Worm (Caenorhabditis elegans) whole organism, L2 larva: ENCODE results near the gene cdh-1.

Experiments
- C34F6.9 ChIP-seq: fragments of 150-350 bp; optimal IDR thresholded peaks from 2 replicates; lab custom pipeline; 2014; ENCODE audit warnings: missing biosample characterization, missing genetic modification characterization
- F13H6.1 ChIP-seq: sonication (generic microtip); optimal IDR thresholded peaks from 2 replicates; lab custom pipeline; 2016; ENCODE audit warnings: missing genetic modification characterization, missing compliant biosample characterization
- R02D3.7 ChIP-seq: fragments of 150-350 bp; optimal IDR thresholded peaks from 2 replicates; lab custom pipeline; 2014; ENCODE audit warnings: missing biosample characterization, missing genetic modification characterization
- Y55F3AM.14 ChIP-seq: fragments of 200-800 bp; sonication (Bioruptor generic); optimal IDR thresholded peaks from 2 replicates; lab custom pipeline; 2018; ENCODE audit warnings: mild to moderate bottlenecking, missing genetic modification characterization, missing compliant biosample characterization
- aly-2 ChIP-seq: fragments of 150-350 bp; optimal IDR thresholded peaks from 2 replicates; lab custom pipeline; 2014; ENCODE audit warnings: missing biosample characterization, missing genetic modification characterization
- ama-1 ChIP-seq: fragments of 150-350 bp; optimal IDR thresholded peaks from 2 replicates; lab custom pipeline; 2018; ENCODE audit warnings: inconsistent platforms
- blmp-1 ChIP-seq: sonication (generic microtip); optimal IDR thresholded peaks from 2 replicates; lab custom pipeline; 2017; ENCODE audit warnings: missing genetic modification characterization, mild to moderate bottlenecking, missing compliant biosample characterization, antibody characterized with exemption, moderate library complexity; ENCODE audit not compliant: insufficient read depth
- ceh-16 ChIP-seq: fragments of 150-350 bp; optimal IDR thresholded peaks from 2 replicates; lab custom pipeline; 2014; ENCODE audit warnings: missing biosample characterization, missing genetic modification characterization
- ceh-82 ChIP-seq: fragments of 150-350 bp; optimal IDR thresholded peaks from 2 replicates; lab custom pipeline; 2014; ENCODE audit warnings: missing biosample characterization, missing genetic modification characterization
- crh-2 ChIP-seq: sonication (generic microtip); optimal IDR thresholded peaks from 2 replicates; lab custom pipeline; 2017; ENCODE audit warnings: missing biosample characterization, missing genetic modification characterization
- egl-27 ChIP-seq: sonication (generic microtip); optimal IDR thresholded peaks from 3 replicates; lab custom pipeline; 2017; ENCODE audit warnings: missing biosample characterization, missing genetic modification reagents, missing genetic modification characterization
- elt-1 ChIP-seq: fragments of 150-350 bp; optimal IDR thresholded peaks from 2 replicates; lab custom pipeline; 2014; ENCODE audit warnings: missing biosample characterization, missing genetic modification characterization
- elt-3 ChIP-seq: sonication (generic microtip); optimal IDR thresholded peaks from 2 replicates; lab custom pipeline; 2017; ENCODE audit warnings: missing biosample characterization, missing genetic modification characterization
- fos-1 ChIP-seq: fragments of 150-350 bp; optimal IDR thresholded peaks from 2 replicates; lab custom pipeline; 2014; ENCODE audit warnings: missing biosample characterization, missing genetic modification characterization
- gmeb-1 ChIP-seq: fragments of 150-350 bp; optimal IDR thresholded peaks from 2 replicates; lab custom pipeline; 2014; ENCODE audit warnings: missing biosample characterization, missing genetic modification characterization
- lin-11 ChIP-seq: fragments of 150-350 bp; sonication (generic microtip); optimal IDR thresholded peaks from 2 replicates; lab custom pipeline; 2014; ENCODE audit warnings: missing biosample characterization, missing genetic modification characterization, inconsistent platforms, mixed read lengths
- lin-13 ChIP-seq: fragments of 150-350 bp; optimal IDR thresholded peaks from 2 replicates; lab custom pipeline; 2014; ENCODE audit warnings: missing biosample characterization, missing genetic modification reagents, missing genetic modification characterization
- lin-39 ChIP-seq: fragments of 150-350 bp; optimal IDR thresholded peaks from 2 replicates; lab custom pipeline; 2014; ENCODE audit warnings: missing biosample characterization, missing genetic modification reagents, missing genetic modification characterization
- lsy-2 ChIP-seq, 2 experiments: fragments of 150-350 bp in 1 of 2; sonication (generic microtip) in 1 of 2; optimal IDR thresholded peaks; 2 replicates each; lab custom pipeline; 2014 to 2017; ENCODE audit warnings: missing biosample characterization in 2 of 2, missing genetic modification characterization in 2 of 2
- mab-5 ChIP-seq: fragments of 150-350 bp; optimal IDR thresholded peaks from 2 replicates; lab custom pipeline; 2014; ENCODE audit warnings: missing biosample characterization, missing genetic modification characterization
- mbf-1 ChIP-seq: sonication (generic microtip); optimal IDR thresholded peaks from 2 replicates; lab custom pipeline; 2017; ENCODE audit warnings: missing biosample characterization, missing genetic modification characterization
- mdl-1 ChIP-seq, 2 experiments: fragments of 150-350 bp in 1 of 2; sonication (generic microtip) in 1 of 2; optimal IDR thresholded peaks; 2 replicates each; lab custom pipeline; 2017; ENCODE audit warnings: missing biosample characterization in 2 of 2, missing genetic modification characterization in 2 of 2
- nhr-10 ChIP-seq: sonication (generic microtip); optimal IDR thresholded peaks from 2 replicates; lab custom pipeline; 2017; ENCODE audit warnings: missing biosample characterization, missing genetic modification characterization
- nhr-12 ChIP-seq: fragments of 150-350 bp; optimal IDR thresholded peaks from 2 replicates; lab custom pipeline; 2014; ENCODE audit warnings: missing biosample characterization, missing genetic modification characterization
- nhr-129 ChIP-seq: fragments of 150-350 bp; optimal IDR thresholded peaks from 2 replicates; lab custom pipeline; 2014; ENCODE audit warnings: missing biosample characterization, missing genetic modification characterization
- nhr-21 ChIP-seq: fragments of 150-350 bp; optimal IDR thresholded peaks from 2 replicates; lab custom pipeline; 2014; ENCODE audit warnings: missing biosample characterization, missing genetic modification characterization
- nhr-237 ChIP-seq: fragments of 150-350 bp; optimal IDR thresholded peaks from 2 replicates; lab custom pipeline; 2014; ENCODE audit warnings: missing biosample characterization, missing genetic modification characterization
- nhr-25 ChIP-seq: fragments of 150-350 bp; sonication (generic microtip); optimal IDR thresholded peaks from 3 replicates; lab custom pipeline; 2014; ENCODE audit warnings: missing biosample characterization, missing genetic modification characterization
- nhr-6 ChIP-seq: fragments of 150-350 bp; optimal IDR thresholded peaks from 2 replicates; lab custom pipeline; 2014; ENCODE audit warnings: missing biosample characterization, missing genetic modification characterization
- nhr-77 ChIP-seq: fragments of 150-350 bp; optimal IDR thresholded peaks from 2 replicates; lab custom pipeline; 2014; ENCODE audit warnings: missing biosample characterization, missing genetic modification characterization
- peb-1 ChIP-seq: fragments of 150-350 bp; optimal IDR thresholded peaks from 2 replicates; lab custom pipeline; 2014; ENCODE audit warnings: missing biosample characterization, missing genetic modification characterization
- sem-4 ChIP-seq: fragments of 150-350 bp; optimal IDR thresholded peaks from 2 replicates; lab custom pipeline; 2014; ENCODE audit warnings: missing biosample characterization, missing genetic modification reagents, missing genetic modification characterization
- skn-1 ChIP-seq: sonication (generic microtip); optimal IDR thresholded peaks from 2 replicates; lab custom pipeline; 2017; ENCODE audit warnings: missing biosample characterization, missing genetic modification characterization
- sma-3 ChIP-seq: sonication (generic microtip); optimal IDR thresholded peaks from 2 replicates; lab custom pipeline; 2016; ENCODE audit warnings: missing genetic modification reagents, missing genetic modification characterization, missing compliant biosample characterization
- sma-9 ChIP-seq, 2 experiments: fragments of 150-350 bp in 1 of 2; sonication (generic microtip) in 1 of 2; optimal IDR thresholded peaks; 2 replicates each; lab custom pipeline; 2014 to 2016; ENCODE audit warnings: missing genetic modification characterization in 2 of 2, mild to moderate bottlenecking in 1 of 2, missing biosample characterization in 1 of 2, missing compliant biosample characterization in 1 of 2, missing genetic modification reagents in 1 of 2, moderate library complexity in 1 of 2
- unc-55 ChIP-seq: fragments of 150-350 bp; sonication (generic microtip); optimal IDR thresholded peaks from 3 replicates; lab custom pipeline; 2014; ENCODE audit warnings: missing biosample characterization, missing genetic modification reagents, missing genetic modification characterization
- zag-1 ChIP-seq: fragments of 150-350 bp; optimal IDR thresholded peaks from 2 replicates; lab custom pipeline; 2014; ENCODE audit warnings: missing biosample characterization, missing genetic modification characterization
- ztf-1 ChIP-seq: fragments of 200-800 bp; sonication (Bioruptor generic); conservative IDR thresholded peaks from 2 replicates; pipeline ENCODE4 v1.3.6; 2022; ENCODE audit warnings: missing genetic modification characterization, missing compliant biosample characterization
- ztf-4 ChIP-seq: fragments of 150-350 bp; optimal IDR thresholded peaks from 2 replicates; lab custom pipeline; 2014; ENCODE audit warnings: missing biosample characterization, missing genetic modification characterization

Gene cdh-1

ce11 chrIII:2946101-2946500 lies 35.4 kb downstream of the cdh-1 start, which contains the start of gene H05C05.4:
TSS of gene H05C05.4 (minus strand) at chrIII:2946201.
- TF ChIP-seq lsy-2 (tag; optimal IDR thresholded peaks at IDR 0.05; lab: Kevin White, UChicago) (no peak), R02D3.7 (no peak), aly-2 (tag; lab: Kevin White, UChicago) (no peak), lin-11 (tag; lab: Kevin White, UChicago) (no peak), mbf-1 (tag; lab: Kevin White, UChicago) (no peak), sma-9 (GFP tag; optimal IDR thresholded peaks at IDR 0.05; lab: Kevin White, UChicago) (no peak), sma-9 (tag; optimal IDR thresholded peaks at IDR 0.05; lab: Kevin White, UChicago) (no peak), F13H6.1 (tag; lab: Kevin White, UChicago) (no peak), ztf-4 (tag; lab: Kevin White, UChicago) (no peak), peb-1 (no peak), nhr-237 (tag; lab: Kevin White, UChicago) (no peak), mdl-1 (tag; optimal IDR thresholded peaks at IDR 0.05; lab: Kevin White, UChicago) (no peak), gmeb-1 (tag; lab: Kevin White, UChicago) (no peak), elt-1 (no peak), skn-1 (tag; lab: Kevin White, UChicago) (no peak), unc-55 (GFP tag; lab: Kevin White, UChicago) (no peak), crh-2 (tag; lab: Kevin White, UChicago) (no peak), lin-13 (GFP tag; lab: Kevin White, UChicago) (no peak), elt-3 (tag; lab: Kevin White, UChicago) (no peak)

- no peak for TF ChIP-seq elt-1
- TF ChIP-seq nhr-129 (tag; lab: Kevin White, UChicago): no peak
- no peak for TF ChIP-seq F13H6.1 (tag; lab: Kevin White, UChicago)
- TF ChIP-seq nhr-237 (tag; lab: Kevin White, UChicago): no peak
These were observed 36.0 kb downstream of the cdh-1 start, which contains the start of gene H05C05.1 for ce11 chrIII:2946626-2947168. TSS of gene H05C05.1 (plus strand) at chrIII:2947118.

ce11 chrIII:2947251-2947650 lies 36.5 kb downstream of the cdh-1 start:
- TF ChIP-seq C34F6.9 (tag; lab: Kevin White, UChicago) (peak; percentile 53), Y55F3AM.14 (GFP tag; lab: Kevin White, UChicago) (no peak), nhr-21 (no peak), nhr-6 (tag; lab: Kevin White, UChicago) (no peak), lin-39 (tag; lab: Kevin White, UChicago) (no peak), ama-1 (lab: Kevin White, UChicago) (no peak), ceh-16 (tag; lab: Kevin White, UChicago) (peak; percentile 12), F13H6.1 (tag; lab: Kevin White, UChicago) (peak; percentile 38), mdl-1 (tag; optimal IDR thresholded peaks at IDR 0.05; lab: Kevin White, UChicago) (peak; percentile 2 to 10), nhr-25 (tag; lab: Kevin White, UChicago) (peak; percentile 32), sma-9 (GFP tag; optimal IDR thresholded peaks at IDR 0.05; lab: Kevin White, UChicago) (peak; percentile 28), sma-9 (tag; optimal IDR thresholded peaks at IDR 0.05; lab: Kevin White, UChicago) (no peak), zag-1 (tag; lab: Kevin White, UChicago) (no peak), lsy-2 (tag; optimal IDR thresholded peaks at IDR 0.05; lab: Kevin White, UChicago) (peak in 1 of 2 experiments; percentile 50), unc-55 (GFP tag; lab: Kevin White, UChicago) (peak; percentile 22)

- TF ChIP-seq elt-1 (no peak), lsy-2 (tag; optimal IDR thresholded peaks at IDR 0.05; lab: Kevin White, UChicago) (peak in 1 of 2 experiments; percentile 12), fos-1 (tag; lab: Kevin White, UChicago) (peak; percentile 65), nhr-129 (tag; lab: Kevin White, UChicago) (peak; percentile 76), ceh-16 (tag; lab: Kevin White, UChicago) (no peak), sma-9 (GFP tag; optimal IDR thresholded peaks at IDR 0.05; lab: Kevin White, UChicago) (peak; percentile 37), sma-9 (tag; optimal IDR thresholded peaks at IDR 0.05; lab: Kevin White, UChicago) (no peak), F13H6.1 (tag; lab: Kevin White, UChicago) (peak; percentile 35), R02D3.7 (no peak), ztf-4 (tag; lab: Kevin White, UChicago) (no peak), aly-2 (tag; lab: Kevin White, UChicago) (no peak), elt-3 (tag; lab: Kevin White, UChicago) (no peak), zag-1 (tag; lab: Kevin White, UChicago) (no peak), nhr-12 (tag; lab: Kevin White, UChicago) (no peak), mdl-1 (tag; optimal IDR thresholded peaks at IDR 0.05; lab: Kevin White, UChicago) (no peak), nhr-77 (tag; lab: Kevin White, UChicago) (no peak), C34F6.9 (tag; lab: Kevin White, UChicago) (peak; percentile 2), nhr-10 (tag; lab: Kevin White, UChicago) (no peak), mab-5 (tag; lab: Kevin White, UChicago) (no peak), blmp-1 (tag; lab: Kevin White, UChicago) (peak; percentile 64), sma-3 (GFP tag; lab: Kevin White, UChicago) (no peak), peb-1 (no peak), ceh-82 (tag; lab: Kevin White, UChicago) (no peak), sem-4 (tag; lab: Kevin White, UChicago) (peak; percentile 6), lin-39 (tag; lab: Kevin White, UChicago) (no peak), nhr-25 (tag; lab: Kevin White, UChicago) (peak; percentile 62), skn-1 (tag; lab: Kevin White, UChicago) (no peak), ztf-1 (GFP tag; lab: Robert Waterston, UW) (no peak), nhr-6 (tag; lab: Kevin White, UChicago) (no peak), unc-55 (GFP tag; lab: Kevin White, UChicago) (peak; percentile 44), egl-27 (tag; lab: Kevin White, UChicago) (no peak), crh-2 (tag; lab: Kevin White, UChicago) (peak; percentile 86)
These were observed 37.7 kb downstream of the cdh-1 start for ce11 chrIII:2948310-2948961.
